Worm (Caenorhabditis elegans): ENCODE measurements around the gene T05C1.1.

Gene T05C1.1

DNA sequence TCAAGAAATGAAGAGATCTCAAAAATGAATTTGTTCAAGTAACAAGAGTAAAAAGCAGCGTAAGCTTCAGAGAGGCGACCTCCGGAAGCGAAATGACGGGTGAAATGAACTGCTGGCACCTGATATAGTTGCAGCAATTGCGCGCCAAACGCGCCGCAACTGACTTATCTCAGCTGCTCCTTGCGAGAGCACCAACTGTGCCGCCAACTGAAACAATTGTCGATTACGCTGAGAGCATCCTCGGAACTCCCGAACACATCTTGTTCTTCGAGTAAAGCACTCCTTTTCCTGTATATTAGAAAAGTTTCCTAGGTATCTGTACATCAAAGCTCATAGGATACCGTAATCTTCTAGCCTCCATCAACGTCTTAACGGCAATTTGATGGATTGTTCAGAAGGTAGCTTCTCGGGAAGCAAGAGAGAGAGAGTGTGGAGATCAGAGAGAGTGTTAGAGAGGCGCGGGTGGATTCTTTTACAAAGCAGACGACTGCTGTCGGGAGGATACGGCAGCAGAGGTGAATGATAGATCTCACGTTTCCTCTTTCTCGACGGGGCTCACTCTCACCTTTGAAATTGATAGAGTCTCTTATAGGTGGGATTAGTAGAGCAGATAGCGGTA lies 41.7 kb downstream of the T05C1.1 start:
- TF ChIP-seq set-16 (GFP tag; IDR thresholded peaks at IDR 0.05) (0 out of 2 replicates have a peak, but pooled peaks have one; percentile 8), hlh-11 (tag; optimal IDR thresholded peaks at IDR 0.05) (peak; percentile 60), daf-12 (tag; optimal IDR thresholded peaks at IDR 0.05) (no peak), nhr-11 (tag; optimal IDR thresholded peaks at IDR 0.05) (peak; percentile 18), zfp-3 (GFP tag; conservative IDR thresholded peaks at IDR 0.05) (no peak), unc-62 (GFP tag; optimal IDR thresholded peaks at IDR 0.05 in 1 of 2) (peak in 1 of 2 experiments; percentile 4), unc-62 (tag; optimal IDR thresholded peaks at IDR 0.05) (no peak), ctbp-1 (GFP tag; IDR thresholded peaks at IDR 0.05) (0 out of 2 replicates have a peak, but pooled peaks have one; percentile 21), dmd-8 (GFP tag; IDR thresholded peaks at IDR 0.05) (no peak), spr-1 (tag; optimal IDR thresholded peaks at IDR 0.05) (no peak), ZK546.5 (tag; optimal IDR thresholded peaks at IDR 0.05) (no peak)

DNA sequence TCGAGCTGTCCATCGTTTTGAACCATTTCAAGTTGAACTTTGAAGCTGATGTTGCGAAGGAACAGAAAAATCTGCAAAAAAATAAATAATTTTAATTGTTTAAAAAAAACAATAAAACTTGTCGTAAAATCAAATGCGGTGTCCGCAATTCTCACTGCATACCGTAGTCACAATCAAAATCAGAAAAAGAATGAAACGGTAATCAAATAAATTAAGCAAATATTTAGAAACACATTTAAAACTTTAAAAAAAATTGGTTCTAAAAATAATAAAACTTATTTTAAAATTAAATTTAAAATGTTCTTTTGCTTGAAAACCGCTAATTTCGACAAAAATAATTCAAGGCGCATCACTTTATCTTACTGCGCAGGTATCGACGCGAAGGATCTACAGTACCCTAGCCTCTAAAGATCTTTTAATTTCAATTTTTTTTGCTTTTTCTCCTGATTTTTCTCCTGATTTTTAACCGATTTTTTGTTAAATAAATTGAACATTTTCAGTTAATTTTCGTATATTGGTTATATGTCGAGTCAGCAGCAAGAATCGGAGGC lies 44.8 kb downstream of the T05C1.1 start, which contains the start of the genes B0304.4 and B0304.2:
Gene B0304.4, minus strand, starts transcription at position 101 of the 551 bp plus-strand sequence.
Gene B0304.2, plus strand, starts transcription at position 501 of the 551 bp plus-strand sequence.
- TF ChIP-seq ceh-28 (tag; optimal IDR thresholded peaks at IDR 0.05) (no peak), Y75B8A.6 (GFP tag; IDR thresholded peaks at IDR 0.05) (no peak), nhr-111 (GFP tag; optimal IDR thresholded peaks at IDR 0.05) (no peak), lin-13 (GFP tag; optimal IDR thresholded peaks at IDR 0.05) (no peak), aha-1 (tag) (no peak), D1046.2 (GFP tag; IDR thresholded peaks at IDR 0.05) (no peak), nhr-25 (tag; optimal IDR thresholded peaks at IDR 0.05; ENCODE audit: borderline replicate concordance, insufficient read depth) (no peak), nhr-77 (tag; optimal IDR thresholded peaks at IDR 0.05) (no peak), F37D6.2 (tag; optimal IDR thresholded peaks at IDR 0.05) (no peak), spr-3 (GFP tag; optimal IDR thresholded peaks at IDR 0.05) (no peak), madf-9 (GFP tag; conservative IDR thresholded peaks at IDR 0.05) (no peak), R02D3.7 (tag; optimal IDR thresholded peaks at IDR 0.05) (no peak), zfp-3 (GFP tag; conservative IDR thresholded peaks at IDR 0.05) (no peak), saeg-2 (GFP tag; IDR thresholded peaks at IDR 0.05) (no peak), Y5F2A.4 (GFP tag; optimal IDR thresholded peaks at IDR 0.05) (no peak), nhr-6 (tag; optimal IDR thresholded peaks at IDR 0.05) (no peak)

DNA sequence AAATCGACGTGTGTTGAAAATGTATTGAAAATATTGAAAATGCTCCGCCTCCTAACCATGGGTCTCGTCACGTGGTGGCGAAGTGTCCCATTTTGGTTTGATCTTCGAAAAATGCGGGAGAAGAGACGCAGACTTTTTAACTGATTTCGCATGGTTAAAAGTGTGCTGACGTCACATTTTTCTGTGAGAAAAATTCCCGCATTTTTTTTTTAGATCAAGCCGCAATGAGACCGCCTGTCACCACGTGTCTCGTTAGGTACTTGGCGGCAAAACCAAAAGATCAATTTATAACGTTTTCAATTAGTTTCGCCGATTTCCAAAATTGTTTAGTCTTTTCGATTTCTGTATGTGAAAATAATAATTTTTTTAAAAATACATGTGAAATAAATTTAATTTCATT lies 46.8 kb downstream of the T05C1.1 start:
- TF ChIP-seq F10B5.3 (tag; optimal IDR thresholded peaks at IDR 0.05) (no peak), unc-62 (GFP tag; optimal IDR thresholded peaks at IDR 0.05 in 1 of 2) (peak in 1 of 2 experiments; percentile 21), unc-62 (tag; optimal IDR thresholded peaks at IDR 0.05) (no peak), zfp-3 (GFP tag; conservative IDR thresholded peaks at IDR 0.05) (no peak), nhr-102 (tag; optimal IDR thresholded peaks at IDR 0.05) (no peak), madf-5 (GFP tag; IDR thresholded peaks at IDR 0.05) (no peak), Y75B8A.6 (GFP tag; IDR thresholded peaks at IDR 0.05) (0 out of 2 replicates have a peak, but pooled peaks have one; percentile 22), arid-1 (GFP tag; conservative IDR thresholded peaks at IDR 0.05) (no peak), T20F7.1 (GFP tag; optimal IDR thresholded peaks at IDR 0.05) (no peak), nhr-41 (GFP tag; IDR thresholded peaks at IDR 0.05) (no peak)

DNA sequence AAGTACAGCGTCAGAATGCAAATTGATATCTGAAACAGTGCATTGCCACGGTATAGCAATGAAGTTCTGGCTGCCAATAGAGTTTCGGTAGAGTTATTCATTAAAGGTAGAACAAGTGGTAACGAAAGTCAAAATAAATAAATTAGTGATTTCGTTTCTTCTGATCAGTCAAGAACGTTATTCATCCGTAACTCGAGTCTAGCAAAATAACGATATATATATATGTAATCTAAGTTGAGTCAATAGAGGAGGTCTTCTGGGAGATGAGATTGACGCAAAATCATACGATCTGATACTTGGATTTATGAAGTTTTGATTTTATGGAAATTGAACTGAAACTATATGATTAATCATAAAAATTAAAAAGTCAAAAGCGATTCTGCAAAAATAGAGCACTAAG lies 49.4 kb downstream of the T05C1.1 start, which contains the start of gene sra-35:
Gene sra-35, minus strand, starts transcription at position 101 of the 400 bp plus-strand sequence.
- TF ChIP-seq ZK337.2 (GFP tag; IDR thresholded peaks at IDR 0.05): no peak
- TF ChIP-seq F44E2.7 (GFP tag; IDR thresholded peaks at IDR 0.05): no peak
- TF ChIP-seq mdt-29 (GFP tag; IDR thresholded peaks at IDR 0.05): no peak
- TF ChIP-seq pha-4 (GFP tag; IDR thresholded peaks at IDR 0.05): no peak
- no peak for TF ChIP-seq pha-4 (tag; optimal IDR thresholded peaks at IDR 0.05)

All from whole organism, L4 larva.